Worm (Caenorhabditis elegans): Measurements from ENCODE around the gene F11C1.9.

ce11 chrX:13000837-13001236 is 23.5 kb upstream of the F11C1.9 start:
- TF ChIP-seq elt-2 (tag; optimal IDR thresholded peaks at IDR 0.05): no peak
- TF ChIP-seq pha-4 (tag; optimal IDR thresholded peaks at IDR 0.05): no peak
- no peak for TF ChIP-seq lin-11 (tag; optimal IDR thresholded peaks at IDR 0.05)
- no peak for TF ChIP-seq nhr-232 (tag; optimal IDR thresholded peaks at IDR 0.05)
- no peak for TF ChIP-seq ref-2 (tag; optimal IDR thresholded peaks at IDR 0.05)
- TF ChIP-seq fax-1 (tag; optimal IDR thresholded peaks at IDR 0.05): no peak
- no peak for TF ChIP-seq nhr-11 (tag; optimal IDR thresholded peaks at IDR 0.05)
- TF ChIP-seq hlh-15 (tag; optimal IDR thresholded peaks at IDR 0.05): no peak
- no peak for TF ChIP-seq tbx-7 (tag; optimal IDR thresholded peaks at IDR 0.05)
- no peak for TF ChIP-seq ceh-34 (tag; optimal IDR thresholded peaks at IDR 0.05)
- TF ChIP-seq pqm-1 (tag; optimal IDR thresholded peaks at IDR 0.05): no peak
- no peak for TF ChIP-seq dmd-4 (tag; optimal IDR thresholded peaks at IDR 0.05; ENCODE audit: borderline replicate concordance)
- TF ChIP-seq nfya-1 (tag; optimal IDR thresholded peaks at IDR 0.05): no peak
